Fruit fly (Drosophila melanogaster): Measurements from ENCODE around the gene Ada.

Ada gene

dm6 chr3R:9057398-9058058, 7.5 kb upstream of the Ada start (continued):
- TF ChIP-seq CG6791 (GFP tag; IDR thresholded peaks at IDR 0.05; ENCODE audit: partially characterized antibody), result no peak
- no peak for TF ChIP-seq Bgb (GFP tag; IDR thresholded peaks at IDR 0.05; ENCODE audit: partially characterized antibody)
- no peak for TF ChIP-seq ssp (GFP tag; IDR thresholded peaks at IDR 0.05)
- TF ChIP-seq CG8359 (GFP tag; optimal IDR thresholded peaks at IDR 0.05; ENCODE audit: borderline replicate concordance), result peak; percentile 87
- TF ChIP-seq GATAe (GFP tag; conservative IDR thresholded peaks at IDR 0.05), result no peak
- no peak for TF ChIP-seq ci (GFP tag; IDR thresholded peaks at IDR 0.05)
- TF ChIP-seq MESR4 (GFP tag; optimal IDR thresholded peaks at IDR 0.05), result peak; percentile 35
- TF ChIP-seq CG13296 (GFP tag; optimal IDR thresholded peaks at IDR 0.05), result peak; percentile 99
- TF ChIP-seq nmo (GFP tag; optimal IDR thresholded peaks at IDR 0.05), result peak; percentile 99
- no peak for TF ChIP-seq nerfin-2 (GFP tag; IDR thresholded peaks at IDR 0.05; ENCODE audit: partially characterized antibody)
- TF ChIP-seq vvl (GFP tag; IDR thresholded peaks at IDR 0.05), result no peak
- no peak for TF ChIP-seq slbo (GFP tag; IDR thresholded peaks at IDR 0.05)
- TF ChIP-seq CG2199 (GFP tag; IDR thresholded peaks at IDR 0.05), result no peak
- TF ChIP-seq CG18011 (GFP tag; optimal IDR thresholded peaks at IDR 0.05), result peak; percentile 88
- peak; percentile 95 for TF ChIP-seq CG3407 (GFP tag; optimal IDR thresholded peaks at IDR 0.05)
- TF ChIP-seq Kr (GFP tag; optimal IDR thresholded peaks at IDR 0.05), result peak; percentile 91
- peak; percentile 98 for TF ChIP-seq CG15601 (tag; optimal IDR thresholded peaks at IDR 0.05)
- peak; percentile 93 for TF ChIP-seq CG11723 (GFP tag; optimal IDR thresholded peaks at IDR 0.05)
- peak; percentile 21 for TF ChIP-seq NC2β (GFP tag; optimal IDR thresholded peaks at IDR 0.05)
- TF ChIP-seq Spps (tag; optimal IDR thresholded peaks at IDR 0.05), result peak; percentile 99
- TF ChIP-seq tap (tag; optimal IDR thresholded peaks at IDR 0.05), result peak; percentile 98
- TF ChIP-seq Ssrp (tag; optimal IDR thresholded peaks at IDR 0.05), result peak; percentile 98
- TF ChIP-seq CG5245 (GFP tag; optimal IDR thresholded peaks at IDR 0.05), result peak; percentile 74
- peak; percentile 97 for TF ChIP-seq caup (GFP tag; optimal IDR thresholded peaks at IDR 0.05; ENCODE audit: severe bottlenecking)
- TF ChIP-seq CG6175 (GFP tag; IDR thresholded peaks at IDR 0.05), result no peak
- no peak for TF ChIP-seq prd (optimal IDR thresholded peaks at IDR 0.05)
- TF ChIP-seq prd (GFP tag; IDR thresholded peaks at IDR 0.05), result no peak
- TF ChIP-seq Six4 (GFP tag; optimal IDR thresholded peaks at IDR 0.05), result peak; percentile 96
- peak; percentile 99 for TF ChIP-seq CoRest (tag; optimal IDR thresholded peaks at IDR 0.05)
- no peak for TF ChIP-seq CG4282 (GFP tag; optimal IDR thresholded peaks at IDR 0.05)
- peak; percentile 64 for TF ChIP-seq CG31365 (tag; optimal IDR thresholded peaks at IDR 0.05)
- TF ChIP-seq dpn (GFP tag; optimal IDR thresholded peaks at IDR 0.05), result peak; percentile 59 to 96
- TF ChIP-seq Tbp (GFP tag; optimal IDR thresholded peaks at IDR 0.05), result no peak
- TF ChIP-seq CG2202 (tag; optimal IDR thresholded peaks at IDR 0.05), result peak; percentile 97
- no peak for TF ChIP-seq gt (GFP tag; IDR thresholded peaks at IDR 0.05)
- no peak for TF ChIP-seq CG11560 (tag; IDR thresholded peaks at IDR 0.05)
- peak; percentile 85 for TF ChIP-seq CG30431 (GFP tag; optimal IDR thresholded peaks at IDR 0.05)
- TF ChIP-seq ara (GFP tag; IDR thresholded peaks at IDR 0.05), result no peak
- TF ChIP-seq CG5953 (GFP tag; IDR thresholded peaks at IDR 0.05), result no peak
- peak; percentile 94 for TF ChIP-seq CG6254 (GFP tag; optimal IDR thresholded peaks at IDR 0.05)
- TF ChIP-seq Blimp-1 (GFP tag; optimal IDR thresholded peaks at IDR 0.05), result peak; percentile 100
- TF ChIP-seq bowl (GFP tag; IDR thresholded peaks at IDR 0.05), result no peak
- peak; percentile 99 for TF ChIP-seq Sox100B (GFP tag; optimal IDR thresholded peaks at IDR 0.05)
- TF ChIP-seq Oli (tag; optimal IDR thresholded peaks at IDR 0.05), result peak; percentile 97
- TF ChIP-seq crp (GFP tag; optimal IDR thresholded peaks at IDR 0.05), result peak in 1 of 2 experiments; percentile 66
- peak; percentile 28 for TF ChIP-seq CG1792 (GFP tag; optimal IDR thresholded peaks at IDR 0.05)
- no peak for TF ChIP-seq row (GFP tag; IDR thresholded peaks at IDR 0.05)
- TF ChIP-seq CG9215 (GFP tag; IDR thresholded peaks at IDR 0.05), result no peak
- TF ChIP-seq CG2120 (GFP tag; optimal IDR thresholded peaks at IDR 0.05), result peak; percentile 92
- no peak for TF ChIP-seq CG2129 (GFP tag; IDR thresholded peaks at IDR 0.05; ENCODE audit: partially characterized antibody)
